Worm (Caenorhabditis elegans): ENCODE results near the gene C40H1.8.

DNA sequence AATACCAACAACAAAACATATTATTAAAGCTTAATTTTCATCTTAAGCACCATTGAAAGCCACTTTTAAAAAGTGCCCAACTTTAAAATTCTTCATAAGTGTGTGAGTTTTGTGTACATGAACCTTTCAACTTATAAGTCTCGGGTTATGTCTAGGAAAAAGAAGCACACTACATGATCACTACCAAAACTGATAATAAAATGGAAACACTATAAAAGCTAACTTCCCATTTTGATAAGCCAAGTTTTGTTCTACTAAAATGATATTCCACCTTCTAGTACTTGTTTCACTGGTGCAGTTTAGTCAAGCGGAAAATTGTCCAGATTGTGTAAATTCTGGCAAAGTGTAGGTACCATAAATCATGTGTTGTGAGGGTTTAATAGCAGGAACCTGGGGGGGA lies at the start of gene C40H1.8:
- TF ChIP-seq him-1 (tag; optimal IDR thresholded peaks at IDR 0.05) (no peak), dao-5 (tag; optimal IDR thresholded peaks at IDR 0.05) (no peak), W03F9.2 (tag; optimal IDR thresholded peaks at IDR 0.05) (no peak)

Data from whole organism, L4/young adult.